Worm (Caenorhabditis elegans): ENCODE measurements around the gene C55C3.7.

- TF ChIP-seq nhr-77 (tag; optimal IDR thresholded peaks at IDR 0.05) = no peak
- no peak for TF ChIP-seq unc-55 (GFP tag; optimal IDR thresholded peaks at IDR 0.05)
Measured at ce11 chrIV:5649073-5649583, 33.3 kb downstream of the C55C3.7 start, which contains the start of gene csn-5.

Measured in whole organism, L2 larva.